Worm (Caenorhabditis elegans): Measurements from ENCODE around the gene unc-10.

DNA sequence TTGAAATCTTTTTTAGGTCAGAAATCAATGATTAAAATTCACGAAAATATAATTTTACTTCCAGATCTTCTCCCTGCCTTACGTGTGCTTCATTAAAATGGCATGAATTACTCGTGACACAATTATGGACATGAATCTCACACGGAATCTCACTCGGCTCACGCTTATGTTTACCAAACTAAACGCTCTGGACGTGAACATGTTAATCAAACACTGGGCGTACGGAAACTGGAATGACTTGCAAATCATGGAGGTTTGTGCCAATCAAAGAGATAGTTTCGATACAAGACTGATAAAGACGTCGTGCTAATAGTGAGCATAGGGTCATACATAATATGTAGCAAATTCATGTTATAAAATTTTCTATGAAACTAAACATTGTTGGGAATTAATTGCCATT is 34.4 kb upstream of the unc-10 start:
- no peak for TF ChIP-seq tbx-37 (GFP tag; conservative IDR thresholded peaks at IDR 0.05)
- no peak for TF ChIP-seq ama-1 (optimal IDR thresholded peaks at IDR 0.05)

All from whole organism, early embryonic.